Fruit fly (Drosophila melanogaster) Kc167 (cell line): ENCODE results near the gene Rpt6R.

Experiments
- Myc ChIP-seq: fragments of >200 bp; optimal IDR thresholded peaks from 2 replicates; lab custom pipeline; 2017; ENCODE audit warnings: missing external identifiers
- Sin3A ChIP-seq: fragments of >200 bp; optimal IDR thresholded peaks from 2 replicates; lab custom pipeline; 2018; ENCODE audit warnings: missing external identifiers
- h ChIP-seq: fragments of >200 bp; optimal IDR thresholded peaks from 3 replicates; lab custom pipeline; 2018; ENCODE audit warnings: missing external identifiers
- insv ChIP-seq: fragments of >200 bp; optimal IDR thresholded peaks from 3 replicates; lab custom pipeline; 2018; ENCODE audit warnings: missing external identifiers
- psq ChIP-seq: fragments of >200 bp; optimal IDR thresholded peaks from 2 replicates; lab custom pipeline; 2017; ENCODE audit warnings: missing external identifiers
- ttk ChIP-seq: sonication (Bioruptor generic); optimal IDR thresholded peaks from 2 replicates; lab custom pipeline; 2017; ENCODE audit warnings: missing external identifiers

dm6 chr3R:30621806-30622205 lies 38.3 kb upstream of the Rpt6R start, which contains the start of gene CG44954:
- TF ChIP-seq psq (lab: Kevin White, UChicago): no peak
- TF ChIP-seq insv (lab: Kevin White, UChicago): no peak
- no peak for TF ChIP-seq h (lab: Kevin White, UChicago)
- TF ChIP-seq ttk (lab: Kevin White, UChicago): no peak
- TF ChIP-seq Myc (lab: Kevin White, UChicago): no peak
- no peak for TF ChIP-seq Sin3A (lab: Kevin White, UChicago)
